Worm (Caenorhabditis elegans): ENCODE results near the gene pos-1.
A peak's percentile ranks its signal among the peaks of the same experiment; 100 is the strongest.

pos-1 gene

ce11 chrV:8462074-8462473 lies 48.2 kb downstream of the pos-1 start, which contains the start of the genes dnj-22 and natc-1 (continued):
- TF ChIP-seq skn-1 (tag; optimal IDR thresholded peaks at IDR 0.05) = no peak
- peak; percentile 98 for TF ChIP-seq Y48G9A.11 (GFP tag; IDR thresholded peaks at IDR 0.05)
- no peak for TF ChIP-seq dmd-6 (GFP tag; IDR thresholded peaks at IDR 0.05)
- TF ChIP-seq nhr-25 (tag; optimal IDR thresholded peaks at IDR 0.05; ENCODE audit: borderline replicate concordance, insufficient read depth) = no peak
- TF ChIP-seq zip-11 (GFP tag; IDR thresholded peaks at IDR 0.05) = no peak
- TF ChIP-seq zfp-2 (tag; optimal IDR thresholded peaks at IDR 0.05) = no peak
- peak; percentile 49 for TF ChIP-seq lin-13 (GFP tag; optimal IDR thresholded peaks at IDR 0.05)
- no peak for TF ChIP-seq pqm-1 (tag; optimal IDR thresholded peaks at IDR 0.05)
- TF ChIP-seq mes-2 (tag; optimal IDR thresholded peaks at IDR 0.05; ENCODE audit: poor library complexity, severe bottlenecking) = peak; percentile 90
- TF ChIP-seq lir-3 (tag; optimal IDR thresholded peaks at IDR 0.05) = no peak
- no peak for TF ChIP-seq madf-5 (GFP tag; IDR thresholded peaks at IDR 0.05)
- peak; percentile 87 for TF ChIP-seq dve-1 (tag; optimal IDR thresholded peaks at IDR 0.05; ENCODE audit: insufficient read depth)
- peak; percentile 81 for TF ChIP-seq nhr-77 (tag; optimal IDR thresholded peaks at IDR 0.05)
- no peak for TF ChIP-seq vab-7 (GFP tag; IDR thresholded peaks at IDR 0.05)
- no peak for TF ChIP-seq pha-4 (GFP tag; IDR thresholded peaks at IDR 0.05)
- TF ChIP-seq pha-4 (tag; optimal IDR thresholded peaks at IDR 0.05) = peak; percentile 24
- no peak for TF ChIP-seq F10B5.3 (tag; optimal IDR thresholded peaks at IDR 0.05)
- no peak for TF ChIP-seq ceh-82 (tag; optimal IDR thresholded peaks at IDR 0.05)
- TF ChIP-seq D1046.2 (GFP tag; IDR thresholded peaks at IDR 0.05) = no peak
- TF ChIP-seq ceh-28 (tag; optimal IDR thresholded peaks at IDR 0.05) = no peak
- no peak for TF ChIP-seq spr-3 (GFP tag; optimal IDR thresholded peaks at IDR 0.05)
